Worm (Caenorhabditis elegans) whole organism, L4 larva: ENCODE results near the gene C30G12.1.
A peak's percentile ranks its signal among the peaks of the same experiment; 100 is the strongest.

Source experiments
- F10B5.3 ChIP-seq: sonication (generic microtip); optimal IDR thresholded peaks from 2 replicates; lab custom pipeline; 2016; ENCODE audit warnings: mild to moderate bottlenecking, missing genetic modification characterization, missing compliant biosample characterization
- F26F4.8 ChIP-seq: fragments of 200-800 bp; sonication (Bioruptor generic); conservative IDR thresholded peaks from 2 replicates; pipeline ENCODE4 v1.3.6; 2022; ENCODE audit warnings: missing genetic modification characterization, missing compliant biosample characterization
- F37D6.2 ChIP-seq: sonication (generic microtip); optimal IDR thresholded peaks from 2 replicates; lab custom pipeline; 2016; ENCODE audit warnings: mild to moderate bottlenecking, missing genetic modification characterization, missing compliant biosample characterization
- R02D3.7 ChIP-seq: fragments of 150-350 bp; sonication (generic microtip); optimal IDR thresholded peaks from 3 replicates; lab custom pipeline; 2014; ENCODE audit warnings: missing biosample characterization, missing genetic modification characterization
- T26A8.4 ChIP-seq: fragments of 200-800 bp; sonication (Bioruptor generic); IDR thresholded peaks from 2 replicates; pipeline ENCODE4 v1.3.6; 2022; ENCODE audit warnings: missing genetic modification characterization, missing compliant biosample characterization
- Y48G9A.11 ChIP-seq: fragments of 200-800 bp; sonication (Bioruptor generic); IDR thresholded peaks from 2 replicates; pipeline ENCODE4 v1.3.6; 2022; ENCODE audit warnings: missing genetic modification reagents, missing genetic modification characterization, missing compliant biosample characterization
- Y75B8A.6 ChIP-seq: fragments of 200-800 bp; sonication (Bioruptor generic); IDR thresholded peaks from 2 replicates; pipeline ENCODE4 v1.3.6; 2022; ENCODE audit warnings: missing genetic modification reagents, missing genetic modification characterization, missing compliant biosample characterization
- arid-1 ChIP-seq: fragments of 200-800 bp; sonication (Bioruptor generic); conservative IDR thresholded peaks from 2 replicates; pipeline ENCODE4 v1.3.6; 2022; ENCODE audit warnings: missing genetic modification reagents, missing genetic modification characterization, missing compliant biosample characterization
- ceh-20 ChIP-seq: fragments of 200-800 bp; sonication (Bioruptor generic); IDR thresholded peaks from 2 replicates; pipeline ENCODE4 v1.3.6; 2022; ENCODE audit warnings: missing genetic modification reagents, missing genetic modification characterization, missing compliant biosample characterization
- daf-12 ChIP-seq: fragments of 150-350 bp; optimal IDR thresholded peaks from 2 replicates; lab custom pipeline; 2014; ENCODE audit warnings: missing biosample characterization, missing genetic modification reagents, missing genetic modification characterization
- daf-16 ChIP-seq, 3 experiments: sonication (generic microtip); optimal IDR thresholded peaks; 2 replicates each; lab custom pipeline; 2016 to 2017; ENCODE audit warnings: missing genetic modification characterization in 3 of 3, missing genetic modification reagents in 3 of 3, mild to moderate bottlenecking in 2 of 3, missing compliant biosample characterization in 2 of 3, missing biosample characterization in 1 of 3, moderate library complexity in 1 of 3
- daf-19 ChIP-seq: fragments of 200-800 bp; sonication (Bioruptor generic); conservative IDR thresholded peaks from 2 replicates; pipeline ENCODE4 v1.3.6; 2022; ENCODE audit warnings: missing genetic modification characterization, missing compliant biosample characterization
- dmd-6 ChIP-seq: fragments of 200-800 bp; sonication (Bioruptor generic); IDR thresholded peaks from 2 replicates; pipeline ENCODE4 v1.3.6; 2022; ENCODE audit warnings: missing genetic modification reagents, missing genetic modification characterization, missing compliant biosample characterization
- dmd-8 ChIP-seq: fragments of 200-800 bp; sonication (Bioruptor generic); IDR thresholded peaks from 2 replicates; pipeline ENCODE4 v1.3.6; 2022; ENCODE audit warnings: missing genetic modification characterization, missing compliant biosample characterization
- dmd-9 ChIP-seq: fragments of 200-800 bp; sonication (Bioruptor generic); IDR thresholded peaks from 2 replicates; pipeline ENCODE4 v1.3.6; 2022; ENCODE audit warnings: missing genetic modification reagents, missing genetic modification characterization, missing compliant biosample characterization
- dpl-1 ChIP-seq: fragments of 150-350 bp; optimal IDR thresholded peaks from 2 replicates; lab custom pipeline; 2014; ENCODE audit warnings: missing biosample characterization, missing genetic modification reagents, missing genetic modification characterization
- duxl-1 ChIP-seq: sonication (generic microtip); optimal IDR thresholded peaks from 2 replicates; lab custom pipeline; 2016; ENCODE audit warnings: mild to moderate bottlenecking, missing genetic modification characterization, moderate library complexity, missing compliant biosample characterization; ENCODE audit not compliant: poor library complexity
- gei-8 ChIP-seq: fragments of 200-800 bp; sonication (Bioruptor generic); optimal IDR thresholded peaks from 2 replicates; lab custom pipeline; 2018; ENCODE audit warnings: mild to moderate bottlenecking, missing genetic modification characterization, missing compliant biosample characterization
- hif-1 ChIP-seq, 2 experiments: sonication (generic microtip); optimal IDR thresholded peaks; 2 replicates each; lab custom pipeline; 2016 to 2017; ENCODE audit warnings: missing compliant biosample characterization in 2 of 2, missing genetic modification characterization in 2 of 2, missing genetic modification reagents in 2 of 2, missing genotype in 2 of 2, mild to moderate bottlenecking in 1 of 2
- hmg-1.1 ChIP-seq: fragments of 200-800 bp; sonication (Bioruptor generic); IDR thresholded peaks from 2 replicates; pipeline ENCODE4 v1.3.6; 2022; ENCODE audit warnings: missing genetic modification reagents, missing genetic modification characterization, missing compliant biosample characterization
- jun-1 ChIP-seq: fragments of 150-350 bp; optimal IDR thresholded peaks from 2 replicates; lab custom pipeline; 2014; ENCODE audit warnings: missing biosample characterization, missing genetic modification reagents, missing genetic modification characterization
- lir-3 ChIP-seq: sonication (generic microtip); optimal IDR thresholded peaks from 2 replicates; lab custom pipeline; 2016; ENCODE audit warnings: mild to moderate bottlenecking, missing genetic modification characterization, missing compliant biosample characterization
- lsy-2 ChIP-seq, 2 experiments: fragments of 150-350 bp in 1 of 2; sonication (generic microtip) in 1 of 2; optimal IDR thresholded peaks; 2 replicates each; lab custom pipeline; 2014 to 2017; ENCODE audit warnings: missing biosample characterization in 2 of 2, missing genetic modification characterization in 2 of 2
- madf-5 ChIP-seq, 2 experiments: fragments of 200-800 bp; sonication (Bioruptor generic); IDR thresholded peaks; 2 replicates each; pipeline ENCODE4 v1.3.6; 2022; ENCODE audit warnings: missing compliant biosample characterization in 2 of 2, missing genetic modification characterization in 2 of 2
- madf-9 ChIP-seq: fragments of 200-800 bp; sonication (Bioruptor generic); conservative IDR thresholded peaks from 2 replicates; pipeline ENCODE4 v1.3.6; 2022; ENCODE audit warnings: missing genetic modification reagents, missing genetic modification characterization, missing compliant biosample characterization
- nhr-10 ChIP-seq: fragments of 150-350 bp; optimal IDR thresholded peaks from 2 replicates; lab custom pipeline; 2014; ENCODE audit warnings: missing biosample characterization, missing genetic modification characterization
- nhr-25 ChIP-seq: sonication (generic microtip); optimal IDR thresholded peaks from 2 replicates; lab custom pipeline; 2017; ENCODE audit warnings: missing genetic modification characterization, mild to moderate bottlenecking, missing compliant biosample characterization, antibody characterized with exemption, moderate library complexity, borderline replicate concordance; ENCODE audit not compliant: insufficient read depth
- nhr-28 ChIP-seq: fragments of 150-350 bp; optimal IDR thresholded peaks from 2 replicates; lab custom pipeline; 2014; ENCODE audit warnings: missing biosample characterization, missing genetic modification characterization
- nhr-41 ChIP-seq: fragments of 200-800 bp; sonication (Bioruptor generic); IDR thresholded peaks from 2 replicates; pipeline ENCODE4 v1.3.6; 2022; ENCODE audit warnings: missing genetic modification reagents, missing genetic modification characterization, missing compliant biosample characterization
- nhr-42 ChIP-seq: fragments of 200-800 bp; sonication (Bioruptor generic); IDR thresholded peaks from 2 replicates; pipeline ENCODE4 v1.3.6; 2022; ENCODE audit warnings: missing genetic modification characterization, missing compliant biosample characterization
- nhr-48 ChIP-seq: sonication (generic microtip); optimal IDR thresholded peaks from 2 replicates; lab custom pipeline; 2016; ENCODE audit warnings: mild to moderate bottlenecking, missing genetic modification characterization, missing compliant biosample characterization
- nhr-6 ChIP-seq: fragments of 150-350 bp; optimal IDR thresholded peaks from 2 replicates; lab custom pipeline; 2014; ENCODE audit warnings: missing biosample characterization, missing genetic modification characterization
- php-3 ChIP-seq: fragments of 200-800 bp; sonication (Bioruptor generic); IDR thresholded peaks from 2 replicates; pipeline ENCODE4 v1.3.6; 2022; ENCODE audit warnings: missing genetic modification reagents, missing genetic modification characterization, missing compliant biosample characterization
- pqm-1 ChIP-seq: sonication (generic microtip); optimal IDR thresholded peaks from 2 replicates; lab custom pipeline; 2017; ENCODE audit warnings: missing biosample characterization, missing genetic modification characterization
- sdz-12 ChIP-seq: fragments of 200-800 bp; sonication (Bioruptor generic); optimal IDR thresholded peaks from 2 replicates; lab custom pipeline; 2018; ENCODE audit warnings: mild to moderate bottlenecking, missing genetic modification characterization, missing compliant biosample characterization
- spr-3 ChIP-seq: fragments of 200-800 bp; sonication (Bioruptor generic); optimal IDR thresholded peaks from 2 replicates; lab custom pipeline; 2018; ENCODE audit warnings: mild to moderate bottlenecking, missing genetic modification characterization, missing compliant biosample characterization
- unc-130 ChIP-seq: sonication (generic microtip); optimal IDR thresholded peaks from 2 replicates; lab custom pipeline; 2016; ENCODE audit warnings: missing genetic modification reagents, missing genetic modification characterization, missing compliant biosample characterization
- unc-62 ChIP-seq, 3 experiments: fragments of 150-350 bp in 1 of 3; sonication (generic microtip); optimal IDR thresholded peaks in 2 of 3; peaks in 1 of 3; 1 replicate in 1 of 3; 2 replicates in 2 of 3; lab custom pipeline; 2014 to 2017; ENCODE audit warnings: missing biosample characterization in 3 of 3, missing genetic modification characterization in 3 of 3, missing genetic modification reagents in 3 of 3, missing genotype in 1 of 3
- vab-7 ChIP-seq: fragments of 200-800 bp; sonication (Bioruptor generic); IDR thresholded peaks from 2 replicates; pipeline ENCODE4 v1.3.6; 2022; ENCODE audit warnings: missing genetic modification reagents, missing genetic modification characterization, missing compliant biosample characterization
- zip-11 ChIP-seq: fragments of 200-800 bp; sonication (Bioruptor generic); IDR thresholded peaks from 2 replicates; pipeline ENCODE4 v1.3.6; 2022; ENCODE audit warnings: missing genetic modification characterization, missing compliant biosample characterization

C30G12.1 gene

ce11 chrII:7310023-7310422 is 10.9 kb downstream of the C30G12.1 start, which contains the start of the genes F45E12.5 and cnep-1:
F45E12.5 (minus strand) TSS chrII:7310115.
cnep-1 (plus strand) TSS chrII:7310348.
- TF ChIP-seq dmd-6 (GFP tag; lab: Robert Waterston, UW) (no peak), lsy-2 (tag; optimal IDR thresholded peaks at IDR 0.05; lab: Kevin White, UChicago) (peak in 1 of 2 experiments; percentile 34)

- no peak for TF ChIP-seq nhr-10 (tag; lab: Kevin White, UChicago)
- TF ChIP-seq dpl-1 (GFP tag; lab: Kevin White, UChicago) = no peak
- no peak for TF ChIP-seq F10B5.3
- TF ChIP-seq daf-12 = no peak
- TF ChIP-seq nhr-41 (GFP tag; lab: Robert Waterston, UW) = no peak
- no peak for TF ChIP-seq dmd-8 (GFP tag; lab: Robert Waterston, UW)
- TF ChIP-seq unc-62 (GFP tag; optimal IDR thresholded peaks at IDR 0.05 in 1 of 2; lab: Kevin White, UChicago) = no peak
- TF ChIP-seq unc-62 (tag; optimal IDR thresholded peaks at IDR 0.05; lab: Kevin White, UChicago) = no peak
- TF ChIP-seq spr-3 (GFP tag; lab: Kevin White, UChicago) = no peak
- no peak for TF ChIP-seq unc-130 (GFP tag; lab: Kevin White, UChicago)
- no peak for TF ChIP-seq nhr-42
- no peak for TF ChIP-seq R02D3.7
- TF ChIP-seq, all 104 proteins: peak for 0
Measured at ce11 chrII:7314083-7314482, 14.9 kb downstream of the C30G12.1 start, which contains the start of gene F45E12.6. F45E12.6 (minus strand) TSS chrII:7314183.

DNA sequence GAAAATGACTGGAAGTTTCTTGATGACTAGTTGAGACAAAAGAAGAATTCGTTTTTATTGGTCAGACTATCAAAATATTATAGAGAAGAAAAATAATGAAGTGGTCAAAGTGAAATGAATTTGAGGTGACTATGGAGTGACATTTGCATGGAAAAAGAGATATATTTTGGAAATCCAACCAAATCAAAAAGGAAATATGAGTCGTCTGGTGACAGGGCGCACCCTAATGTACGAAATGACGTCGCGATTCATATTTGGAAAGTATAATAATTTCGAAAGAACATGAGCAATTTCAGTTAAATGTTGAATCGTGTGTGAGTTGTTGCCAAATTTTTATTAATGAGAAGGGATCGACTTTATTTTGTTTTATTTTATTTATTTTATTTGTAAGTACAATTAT is 18.3 kb downstream of the C30G12.1 start, which contains the start of gene F21D12.2:
Gene F21D12.2 (plus strand): TSS at position 301 of the 400 bp plus-strand sequence.
- TF ChIP-seq Y75B8A.6 = no peak
- TF ChIP-seq Y48G9A.11 (GFP tag; lab: Robert Waterston, UW) = no peak
- no peak for TF ChIP-seq pqm-1
- no peak for TF ChIP-seq F26F4.8 (GFP tag; lab: Robert Waterston, UW)
- no peak for TF ChIP-seq nhr-25 (tag; lab: Kevin White, UChicago)
- no peak for TF ChIP-seq F10B5.3
- TF ChIP-seq dmd-9 (GFP tag; lab: Robert Waterston, UW) = no peak
- TF ChIP-seq R02D3.7 = no peak

DNA sequence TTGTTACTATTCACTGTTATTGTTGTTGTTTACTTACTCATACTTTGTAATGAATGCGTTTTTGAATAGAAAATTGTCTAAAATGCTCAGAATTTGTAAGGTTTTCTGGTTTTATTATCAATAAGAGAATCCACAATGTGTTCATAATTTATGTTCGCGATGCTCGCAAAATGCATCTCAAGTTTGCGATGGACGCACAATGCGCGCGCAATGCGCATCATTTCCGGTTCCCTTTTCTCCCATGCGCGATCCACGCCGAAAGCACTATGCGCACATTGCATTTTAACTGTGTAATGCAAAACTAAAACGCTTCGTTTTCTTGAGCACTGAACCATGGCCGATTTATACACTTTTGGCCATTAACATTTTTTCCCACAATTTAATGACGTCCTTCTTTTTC is 20.3 kb downstream of the C30G12.1 start:
- TF ChIP-seq vab-7 (GFP tag; lab: Robert Waterston, UW) = peak; percentile 33; the same call in 1 of the 2 replicates
- 0 out of 2 replicates have a peak, but pooled peaks have one; percentile 28 for TF ChIP-seq zip-11 (GFP tag; lab: Robert Waterston, UW)
- TF ChIP-seq nhr-6 (tag; lab: Kevin White, UChicago) = no peak
- peak in 1 of 2 experiments; percentile 61 for TF ChIP-seq hif-1 (tag; optimal IDR thresholded peaks at IDR 0.05; lab: Kevin White, UChicago)
- no peak for TF ChIP-seq nhr-48 (tag; lab: Kevin White, UChicago)
- peak in 1 of 2 experiments; percentile 55 for TF ChIP-seq daf-16 (GFP tag; optimal IDR thresholded peaks at IDR 0.05; lab: Kevin White, UChicago)
- no peak for TF ChIP-seq daf-16 (tag; optimal IDR thresholded peaks at IDR 0.05; lab: Kevin White, UChicago)
- TF ChIP-seq lir-3 (tag; lab: Kevin White, UChicago) = no peak
- TF ChIP-seq madf-5 (GFP tag; IDR thresholded peaks at IDR 0.05; lab: Robert Waterston, UW) = 0 out of 4 replicates have a peak, but pooled peaks of 1 of the 2 experiments have one; percentile 21
- TF ChIP-seq arid-1 = peak; percentile 64; the same call in 1 of the 2 replicates
- TF ChIP-seq unc-62 (GFP tag; optimal IDR thresholded peaks at IDR 0.05 in 1 of 2; lab: Kevin White, UChicago) = peak in 1 of 2 experiments; percentile 0
- TF ChIP-seq unc-62 (tag; optimal IDR thresholded peaks at IDR 0.05; lab: Kevin White, UChicago) = no peak
- TF ChIP-seq nhr-42 = peak; percentile 74
- TF ChIP-seq madf-9 = 0 out of 2 replicates have a peak, but pooled peaks have one; percentile 10
- 0 out of 2 replicates have a peak, but pooled peaks have one; percentile 41 for TF ChIP-seq Y48G9A.11 (GFP tag; lab: Robert Waterston, UW)
- TF ChIP-seq Y75B8A.6 = 0 out of 2 replicates have a peak, but pooled peaks have one; percentile 31
- TF ChIP-seq gei-8 = peak; percentile 64
- TF ChIP-seq sdz-12 (GFP tag; lab: Kevin White, UChicago) = no peak
- TF ChIP-seq php-3 (GFP tag; lab: Robert Waterston, UW) = 0 out of 2 replicates have a peak, but pooled peaks have one; percentile 43
- TF ChIP-seq daf-19 (GFP tag; lab: Robert Waterston, UW) = peak; percentile 67; the same call in 1 of the 2 replicates
- TF ChIP-seq ceh-20 = 0 out of 2 replicates have a peak, but pooled peaks have one; percentile 35
- TF ChIP-seq jun-1 (tag; lab: Kevin White, UChicago) = no peak
- peak; percentile 38 for TF ChIP-seq F37D6.2 (tag; lab: Kevin White, UChicago)
- no peak for TF ChIP-seq T26A8.4 (GFP tag; lab: Robert Waterston, UW)
- TF ChIP-seq nhr-28 (tag; lab: Kevin White, UChicago) = no peak
- TF ChIP-seq F26F4.8 (GFP tag; lab: Robert Waterston, UW) = 0 out of 2 replicates have a peak, but pooled peaks have one; percentile 41
- 0 out of 2 replicates have a peak, but pooled peaks have one; percentile 15 for TF ChIP-seq dmd-6 (GFP tag; lab: Robert Waterston, UW)
- TF ChIP-seq hmg-1.1 (GFP tag; lab: Robert Waterston, UW) = peak; percentile 49; the same call in 1 of the 2 replicates
- no peak for TF ChIP-seq duxl-1 (tag; lab: Kevin White, UChicago)
- TF ChIP-seq dmd-8 (GFP tag; lab: Robert Waterston, UW) = 0 out of 2 replicates have a peak, but pooled peaks have one; percentile 38
